Fruit fly (Drosophila melanogaster) Kc167 (cell line): ENCODE measurements around the gene Jupiter.

Source experiments
- h ChIP-seq: fragments of >200 bp; optimal IDR thresholded peaks from 3 replicates; lab custom pipeline; 2018; ENCODE audit warnings: missing external identifiers
- insv ChIP-seq: fragments of >200 bp; optimal IDR thresholded peaks from 3 replicates; lab custom pipeline; 2018; ENCODE audit warnings: missing external identifiers

DNA sequence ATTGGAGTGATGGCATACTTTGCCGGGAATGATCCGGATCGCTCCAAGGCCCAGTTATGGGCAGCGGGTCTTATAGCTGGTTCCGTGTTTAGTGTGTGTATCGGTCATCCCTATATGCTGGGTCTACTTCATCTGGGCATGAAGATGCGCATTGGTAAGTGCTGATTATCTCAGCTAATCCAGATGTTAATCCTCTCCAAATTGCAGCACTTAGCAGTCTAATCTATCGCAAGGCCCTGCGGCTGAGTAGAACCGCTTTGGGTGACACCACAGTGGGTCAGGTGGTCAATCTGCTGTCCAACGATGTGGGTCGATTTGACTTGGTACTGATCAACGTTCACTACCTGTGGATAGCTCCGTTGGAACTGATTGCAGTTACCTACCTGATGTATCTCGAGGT, 48.3 kb downstream of the Jupiter start:
- no peak for TF ChIP-seq insv (lab: Kevin White, UChicago)
- TF ChIP-seq h: no peak
